Fruit fly (Drosophila melanogaster): ENCODE data around the gene sstn.

- TF ChIP-seq EcR (GFP tag; optimal IDR thresholded peaks at IDR 0.05) = no peak
- TF ChIP-seq usp (GFP tag; optimal IDR thresholded peaks at IDR 0.05) = no peak
- TF ChIP-seq pan (optimal IDR thresholded peaks at IDR 0.05) = no peak
- no peak for TF ChIP-seq psq (optimal IDR thresholded peaks at IDR 0.05)
- no peak for TF ChIP-seq CG8478 (optimal IDR thresholded peaks at IDR 0.05)
Measured at dm6 chr3L:15097878-15098520, 3.5 kb upstream of the sstn start, which contains the start of gene Ctps.

All from whole organism.